Worm (Caenorhabditis elegans) whole organism, young adult: ENCODE measurements around the gene sucl-1.

Experiments used
- T26A5.8 ChIP-seq: sonication (generic microtip); optimal IDR thresholded peaks from 2 replicates; lab custom pipeline; 2016; ENCODE audit warnings: missing genetic modification characterization, missing compliant biosample characterization
- ama-1 ChIP-seq, 3 experiments: fragments of 150-350 bp in 1 of 3; sonication (generic microtip) in 2 of 3; optimal IDR thresholded peaks; 2 replicates each; lab custom pipeline; 2014 to 2018; ENCODE audit warnings: missing biosample characterization in 2 of 3, missing genetic modification characterization in 2 of 3, missing genetic modification reagents in 2 of 3
- attf-5 ChIP-seq: fragments of 200-800 bp; sonication (Bioruptor generic); optimal IDR thresholded peaks from 2 replicates; lab custom pipeline; 2018; ENCODE audit warnings: mild to moderate bottlenecking, missing genetic modification characterization, missing compliant biosample characterization
- hrde-1 ChIP-seq: sonication (generic microtip); optimal IDR thresholded peaks from 2 replicates; lab custom pipeline; 2016; ENCODE audit warnings: missing genetic modification characterization, mild to moderate bottlenecking, missing compliant biosample characterization, moderate library complexity, missing genotype, missing genetic modification reagents, borderline replicate concordance
- madf-6 ChIP-seq: fragments of 200-800 bp; sonication (Bioruptor generic); IDR thresholded peaks from 2 replicates; pipeline ENCODE4 v1.3.6; 2022; ENCODE audit warnings: missing genetic modification reagents, missing genetic modification characterization, missing compliant biosample characterization
- nfya-1 ChIP-seq: sonication (generic microtip); optimal IDR thresholded peaks from 2 replicates; lab custom pipeline; 2017; ENCODE audit warnings: antibody characterized with exemption, missing compliant biosample characterization, missing genetic modification characterization, borderline replicate concordance; ENCODE audit not compliant: insufficient read depth
- rcor-1 ChIP-seq: fragments of 200-800 bp; sonication (Bioruptor generic); IDR thresholded peaks from 2 replicates; pipeline ENCODE4 v1.3.6; 2022; ENCODE audit warnings: missing genetic modification reagents, missing genetic modification characterization, missing compliant biosample characterization
- snpc-4 ChIP-seq, 5 experiments: fragments of 150-350 bp in 1 of 5; sonication (generic microtip) in 4 of 5; optimal IDR thresholded peaks; 2 replicates each; lab custom pipeline; 2014 to 2018; ENCODE audit warnings: missing genetic modification characterization in 5 of 5, missing biosample characterization in 3 of 5, antibody characterized with exemption in 2 of 5, mild to moderate bottlenecking in 2 of 5, missing compliant biosample characterization in 2 of 5, missing genotype in 2 of 5, moderate library complexity in 2 of 5, missing genetic modification reagents in 1 of 5

DNA sequence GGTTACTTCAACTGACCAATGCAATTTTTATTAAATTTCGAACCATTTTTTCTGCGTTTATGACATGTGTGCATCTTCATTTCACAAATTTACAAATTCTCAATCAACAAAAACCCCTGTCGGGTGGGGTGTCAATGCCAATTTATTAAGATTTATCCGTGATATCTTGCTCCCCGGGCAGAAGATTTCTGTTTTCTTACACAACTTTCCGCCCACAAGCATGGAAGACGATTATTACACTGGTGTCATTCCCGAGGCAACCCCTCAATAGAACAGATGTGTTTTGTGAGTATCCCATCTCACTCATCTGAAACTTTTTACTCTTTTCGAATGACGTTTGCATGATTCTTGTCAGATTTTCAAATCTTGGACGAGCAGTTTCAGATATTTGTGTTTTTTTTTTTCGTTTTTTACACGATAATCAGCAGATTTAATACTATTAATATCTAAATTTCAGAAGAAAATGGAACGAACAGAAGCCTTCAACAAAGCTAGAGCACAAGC, 21.9 kb upstream of the sucl-1 start, which contains the start of gene F33C8.4:
- TF ChIP-seq madf-6 (GFP tag; lab: Robert Waterston, UW) (no peak), rcor-1 (no peak), hrde-1 (tag; lab: Kevin White, UChicago) (no peak), attf-5 (no peak), ama-1 (optimal IDR thresholded peaks at IDR 0.05; lab: Kevin White, UChicago) (no peak), ama-1 (GFP tag; optimal IDR thresholded peaks at IDR 0.05; lab: Kevin White, UChicago) (no peak), nfya-1 (tag; lab: Kevin White, UChicago) (no peak), T26A5.8 (tag; lab: Kevin White, UChicago) (no peak), snpc-4 (GFP tag; optimal IDR thresholded peaks at IDR 0.05; lab: Kevin White, UChicago) (no peak), snpc-4 (tag; optimal IDR thresholded peaks at IDR 0.05; lab: Kevin White, UChicago) (no peak)
